Worm (Caenorhabditis elegans) whole organism, L4/young adult: ENCODE results near the gene gly-10.

Source experiments
- W03F9.2 ChIP-seq: fragments of 150-350 bp; optimal IDR thresholded peaks from 2 replicates; lab custom pipeline; 2014; ENCODE audit warnings: missing biosample characterization, missing genetic modification characterization
- dao-5 ChIP-seq: sonication (generic microtip); optimal IDR thresholded peaks from 2 replicates; lab custom pipeline; 2016; ENCODE audit warnings: missing genotype, missing genetic modification characterization, moderate library complexity, missing compliant biosample characterization
- him-1 ChIP-seq: sonication (generic microtip); optimal IDR thresholded peaks from 2 replicates; lab custom pipeline; 2016; ENCODE audit warnings: missing genotype, missing genetic modification reagents, missing genetic modification characterization, missing compliant biosample characterization

Gene gly-10

DNA sequence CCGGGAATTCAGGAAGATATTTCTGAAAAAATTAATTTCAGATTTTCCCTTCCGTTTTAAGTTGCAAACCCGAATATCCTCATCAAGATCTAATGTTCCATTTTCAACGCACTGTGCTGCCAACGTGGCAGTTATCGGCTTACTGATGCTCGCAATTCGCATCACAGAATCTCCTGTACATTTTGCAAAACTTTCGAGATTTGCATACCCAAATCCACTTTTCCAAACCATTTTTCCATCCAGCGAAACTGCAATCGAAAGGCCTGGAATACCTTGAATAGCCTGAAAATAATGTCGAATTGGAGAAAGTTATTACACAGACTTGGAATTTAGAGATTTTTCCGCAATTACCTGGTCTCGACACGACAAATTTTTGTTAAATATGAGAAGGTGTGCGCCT lies 5.9 kb downstream of the gly-10 start:
- TF ChIP-seq W03F9.2 (tag; lab: Kevin White, UChicago) (no peak), dao-5 (tag; lab: Kevin White, UChicago) (no peak), him-1 (tag; lab: Kevin White, UChicago) (no peak)

DNA sequence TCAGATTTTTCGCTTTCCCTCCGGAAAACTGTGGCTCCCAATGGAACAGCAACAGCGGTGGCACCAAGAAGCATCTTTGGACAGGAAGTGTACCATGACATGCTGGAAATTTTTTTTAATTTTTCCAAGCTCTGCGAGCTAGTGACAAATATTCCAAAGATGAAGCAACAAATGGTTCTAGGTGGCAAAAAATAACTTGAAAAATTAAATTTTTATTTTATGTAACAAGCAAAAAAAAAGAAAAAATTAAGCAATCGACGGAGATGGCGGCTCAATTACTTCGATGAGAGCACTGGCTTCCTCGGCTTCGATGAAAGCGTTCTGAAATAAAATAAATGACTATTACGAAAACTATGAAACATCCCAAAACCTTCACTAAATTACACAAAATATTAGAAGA lies 6.6 kb downstream of the gly-10 start, which contains the start of gene lact-9:
Gene lact-9, minus strand, starts transcription at position 101 of the 400 bp plus-strand sequence.
- no peak for TF ChIP-seq dao-5 (tag; lab: Kevin White, UChicago)
- TF ChIP-seq W03F9.2 (tag; lab: Kevin White, UChicago), result no peak
- TF ChIP-seq him-1 (tag; lab: Kevin White, UChicago), result no peak

DNA sequence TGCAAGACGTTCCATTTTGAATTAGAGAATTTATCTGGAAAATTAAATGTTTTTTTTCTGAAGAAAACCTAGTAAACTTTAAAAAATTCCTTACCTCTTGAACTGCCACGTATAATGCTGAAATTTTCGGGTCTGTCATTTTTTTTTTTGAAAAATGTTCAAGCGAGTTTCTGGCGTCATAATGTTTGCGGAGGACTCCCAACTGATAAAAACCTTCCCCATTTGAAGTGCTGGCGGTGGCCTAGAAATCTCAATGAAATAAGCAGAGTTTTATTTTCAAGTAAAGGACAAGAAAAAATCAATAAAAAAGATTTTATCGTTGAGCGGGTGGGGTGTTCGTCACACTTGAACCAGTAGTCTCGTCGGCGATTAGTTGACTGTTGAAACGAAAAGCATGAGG lies 7.8 kb downstream of the gly-10 start, which contains the start of gene icap-1:
Gene icap-1, minus strand, starts transcription at position 272 of the 400 bp plus-strand sequence.
- no peak for TF ChIP-seq W03F9.2 (tag; lab: Kevin White, UChicago)
- TF ChIP-seq dao-5 (tag; lab: Kevin White, UChicago), result no peak
- no peak for TF ChIP-seq him-1 (tag; lab: Kevin White, UChicago)

DNA sequence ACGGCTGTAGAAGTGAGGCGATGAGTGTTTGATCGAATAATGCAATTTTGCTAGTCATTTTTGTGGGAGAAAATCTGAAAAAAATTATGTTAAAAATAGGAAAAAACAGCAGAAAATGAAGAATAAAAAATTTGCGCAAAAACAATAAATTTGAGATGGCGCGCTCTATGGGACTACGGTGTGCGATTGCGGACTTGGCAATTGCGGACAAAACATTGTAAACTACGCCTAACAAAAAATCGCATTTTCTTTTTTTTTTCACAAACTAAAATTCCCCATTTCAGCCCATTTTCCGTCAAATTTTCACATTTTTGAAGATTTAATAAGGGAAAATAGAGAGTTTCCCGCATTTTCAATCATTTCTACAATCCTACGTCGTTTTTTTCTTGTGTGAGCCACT lies 9.8 kb downstream of the gly-10 start, which contains the start of the genes sas-6 and Y45F10D.7:
Gene sas-6, minus strand, starts transcription at position 80 of the 400 bp plus-strand sequence.
Gene Y45F10D.7, plus strand, starts transcription at position 256 of the 400 bp plus-strand sequence.
- TF ChIP-seq dao-5 (tag; lab: Kevin White, UChicago) (no peak), W03F9.2 (tag; lab: Kevin White, UChicago) (peak; percentile 43), him-1 (tag; lab: Kevin White, UChicago) (no peak)

DNA sequence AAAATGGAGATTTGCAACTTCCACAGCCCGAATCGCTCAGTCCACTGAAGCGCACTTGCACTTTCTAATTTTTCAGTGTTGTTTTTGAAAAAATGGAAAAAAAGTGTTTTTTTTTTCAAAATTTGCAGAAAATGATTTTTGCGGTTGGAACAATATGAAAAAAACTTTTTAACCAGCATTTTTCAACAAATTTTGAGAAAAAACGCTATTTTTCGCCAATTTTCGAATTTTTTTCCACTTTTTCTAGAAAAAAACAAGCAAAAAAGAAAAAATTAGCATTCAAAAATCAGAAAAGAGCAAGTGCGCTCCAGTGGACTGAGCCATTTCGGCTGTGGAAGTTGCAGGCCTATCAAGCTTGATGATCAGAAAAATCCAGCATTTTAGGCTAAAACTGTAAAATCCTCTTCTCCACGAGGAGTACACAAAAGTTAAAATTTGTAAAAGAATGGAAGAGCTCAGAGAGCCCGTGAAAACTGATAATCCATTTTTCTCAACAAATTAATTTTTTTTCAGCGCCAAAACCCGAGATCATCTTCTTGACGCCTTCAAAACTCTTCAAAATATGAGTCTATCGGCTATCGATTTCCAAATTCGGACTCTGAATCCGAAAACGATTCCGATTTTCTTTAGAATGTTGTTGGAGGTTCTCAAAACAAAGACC lies 16.5 kb downstream of the gly-10 start:
- TF ChIP-seq W03F9.2 (tag; lab: Kevin White, UChicago), result no peak
- TF ChIP-seq him-1 (tag; lab: Kevin White, UChicago), result no peak
- no peak for TF ChIP-seq dao-5 (tag; lab: Kevin White, UChicago)

DNA sequence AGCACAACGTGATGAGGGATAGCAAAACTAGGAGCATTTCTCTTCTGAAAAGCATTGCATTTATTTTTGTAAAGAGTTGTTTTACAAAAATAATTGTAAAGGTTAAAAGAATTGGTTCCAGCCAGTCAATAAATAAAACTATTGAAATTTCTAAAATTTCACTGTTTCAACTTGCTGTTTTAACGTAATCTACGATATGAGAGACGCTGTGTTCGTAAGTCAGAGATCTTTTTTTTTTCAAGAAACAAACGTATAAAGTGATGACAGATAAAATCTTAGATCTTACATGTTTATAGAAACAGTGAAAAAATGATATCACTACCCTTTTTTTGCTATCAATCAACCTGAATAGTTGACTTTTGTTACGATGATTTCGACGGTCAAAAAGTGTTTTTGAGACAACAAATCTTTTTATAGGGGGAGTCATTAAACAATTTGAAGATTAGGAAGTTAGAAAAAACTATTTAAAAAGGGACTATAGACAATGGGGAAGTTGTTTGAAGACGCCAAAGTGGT lies 19.0 kb downstream of the gly-10 start, which contains the start of gene Y45F10D.6:
Gene Y45F10D.6, minus strand, starts transcription at position 51 of the 516 bp plus-strand sequence.
- TF ChIP-seq him-1 (tag; lab: Kevin White, UChicago) (no peak), dao-5 (tag; lab: Kevin White, UChicago) (no peak), W03F9.2 (tag; lab: Kevin White, UChicago) (no peak)

DNA sequence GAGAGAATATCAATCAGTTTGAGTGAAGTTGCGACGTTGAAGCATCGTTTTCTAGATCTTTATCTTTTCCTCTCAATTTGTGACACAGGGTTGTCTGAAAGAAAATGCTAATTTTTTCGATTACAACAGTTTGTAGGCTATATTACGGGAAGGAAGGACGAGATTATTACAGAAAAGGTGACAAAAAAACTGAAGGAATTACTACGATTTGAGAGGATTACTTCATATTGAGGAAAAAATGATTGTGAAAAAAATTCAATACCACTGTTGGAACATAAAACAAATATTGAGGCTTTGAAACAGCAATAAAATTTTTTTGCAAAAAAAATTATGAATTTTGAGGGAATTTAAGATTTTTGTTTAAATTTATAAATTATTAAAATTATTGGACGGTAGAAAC lies 28.8 kb downstream of the gly-10 start, which contains the start of gene Y45F10D.14:
Gene Y45F10D.14, minus strand, starts transcription at position 101 of the 400 bp plus-strand sequence.
- TF ChIP-seq dao-5 (tag; lab: Kevin White, UChicago) (no peak), W03F9.2 (tag; lab: Kevin White, UChicago) (no peak), him-1 (tag; lab: Kevin White, UChicago) (no peak)

DNA sequence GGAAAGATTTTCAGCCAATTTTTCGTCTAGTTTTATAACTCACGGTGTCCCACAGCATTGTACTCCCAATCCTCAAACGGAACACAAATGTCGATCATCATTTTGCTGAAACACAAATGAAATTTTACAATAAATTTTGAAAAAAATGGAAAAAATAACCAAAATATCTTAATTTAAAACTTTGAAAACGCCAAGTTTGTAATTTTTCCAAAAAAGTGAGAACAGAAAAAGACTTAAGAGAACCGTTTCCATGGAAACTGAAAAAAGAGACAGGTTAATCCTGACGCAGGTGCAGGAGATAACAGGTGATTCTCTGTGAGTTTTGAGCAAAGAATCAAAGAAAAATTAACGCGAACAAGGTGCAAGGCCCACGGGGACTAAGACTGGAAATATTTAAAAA lies 42.0 kb downstream of the gly-10 start, which contains the start of gene Y45F10D.15:
Gene Y45F10D.15, minus strand, starts transcription at position 101 of the 400 bp plus-strand sequence.
- TF ChIP-seq dao-5 (tag; lab: Kevin White, UChicago) (no peak), him-1 (tag; lab: Kevin White, UChicago) (no peak), W03F9.2 (tag; lab: Kevin White, UChicago) (no peak)

DNA sequence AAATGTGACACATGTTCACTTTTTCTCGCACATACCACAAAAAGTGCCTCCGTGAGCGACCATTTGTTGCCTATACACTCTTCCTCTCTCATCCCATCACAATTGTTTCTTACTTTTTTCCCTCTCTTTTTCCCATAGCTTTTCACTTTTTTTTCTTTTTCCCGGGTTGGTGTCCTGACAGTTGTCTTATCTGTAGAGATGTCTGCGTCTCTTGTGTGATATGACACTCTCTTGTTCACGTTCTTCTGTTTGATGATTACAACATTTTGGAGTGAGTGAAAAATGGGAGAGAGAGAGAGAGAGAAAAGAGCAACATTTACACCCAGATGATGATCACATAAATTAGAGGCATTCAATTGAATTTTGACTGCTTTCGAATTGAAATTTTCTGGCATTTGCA lies 47.5 kb downstream of the gly-10 start:
- TF ChIP-seq him-1 (tag; lab: Kevin White, UChicago) (no peak), W03F9.2 (tag; lab: Kevin White, UChicago) (peak; percentile 46), dao-5 (tag; lab: Kevin White, UChicago) (no peak)

DNA sequence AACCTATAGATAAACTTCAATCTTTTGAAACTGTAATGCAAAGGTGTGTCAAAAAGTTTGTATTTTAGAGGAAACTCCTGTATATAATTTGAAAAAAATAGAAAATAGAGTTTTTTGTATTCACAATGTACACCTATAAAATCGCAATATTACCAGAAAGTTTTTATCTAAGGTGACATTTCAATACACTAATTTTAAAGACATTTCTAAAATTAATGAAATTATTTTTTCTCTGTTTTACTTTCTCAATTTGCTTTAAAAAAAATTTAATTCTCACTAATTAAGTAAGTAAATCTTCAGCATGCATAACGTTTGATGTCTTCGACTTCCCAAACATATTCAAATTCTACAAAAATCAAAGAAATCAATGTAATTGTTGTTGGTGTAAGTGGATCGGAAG lies 48.7 kb downstream of the gly-10 start, which contains the start of gene rga-5:
Gene rga-5, plus strand, starts transcription at position 301 of the 400 bp plus-strand sequence.
- no peak for TF ChIP-seq dao-5 (tag; lab: Kevin White, UChicago)
- no peak for TF ChIP-seq W03F9.2 (tag; lab: Kevin White, UChicago)
- TF ChIP-seq him-1 (tag; lab: Kevin White, UChicago), result no peak
